Fruit fly (Drosophila melanogaster): Measurements from ENCODE around the gene mRpL24.

DNA sequence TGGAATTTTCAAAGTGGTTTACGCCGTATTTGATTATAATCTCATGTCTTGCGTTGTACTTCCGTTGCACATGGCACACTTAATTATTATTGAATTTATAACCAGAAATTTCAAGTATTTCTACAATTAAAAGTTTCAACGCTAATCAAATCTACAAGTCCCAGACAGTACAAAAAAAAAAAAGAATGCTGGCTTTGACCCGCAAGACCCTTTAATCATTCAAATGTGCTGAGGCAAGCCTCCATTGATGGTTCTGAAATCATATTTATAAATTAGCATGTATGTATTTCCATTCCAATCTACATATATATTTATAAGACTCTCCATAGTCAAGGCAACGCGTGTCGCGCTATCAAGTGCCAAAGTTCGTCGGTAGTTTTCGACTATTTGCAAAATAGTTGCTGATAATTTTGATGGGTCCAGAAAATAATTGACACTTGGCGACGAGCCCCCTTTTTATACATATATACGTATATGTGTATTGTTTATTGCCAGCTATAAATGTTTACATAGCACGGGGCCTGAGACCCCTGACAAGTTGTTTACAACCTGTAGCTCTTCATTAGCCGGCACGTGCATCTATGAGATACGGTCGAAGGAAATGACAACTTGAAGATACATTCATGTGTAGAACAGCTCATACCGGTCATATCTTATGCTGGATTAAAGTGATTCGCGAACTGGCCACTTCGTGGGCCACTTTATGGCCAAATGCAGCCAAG, 48.5 kb downstream of the mRpL24 start:
- TF ChIP-seq Gug (GFP tag; IDR thresholded peaks at IDR 0.05) (no peak), CG11294 (GFP tag; IDR thresholded peaks at IDR 0.05) (no peak), Hr38 (GFP tag; optimal IDR thresholded peaks at IDR 0.05) (no peak), spab (GFP tag; optimal IDR thresholded peaks at IDR 0.05) (no peak), CG16779 (tag; optimal IDR thresholded peaks at IDR 0.05) (no peak), CG8632 (GFP tag; optimal IDR thresholded peaks at IDR 0.05) (no peak), net (GFP tag; optimal IDR thresholded peaks at IDR 0.05) (no peak), Blimp-1 (GFP tag; optimal IDR thresholded peaks at IDR 0.05) (no peak), Sox102F (GFP tag; optimal IDR thresholded peaks at IDR 0.05) (no peak), CG3032 (tag; optimal IDR thresholded peaks at IDR 0.05) (no peak), esn (GFP tag; optimal IDR thresholded peaks at IDR 0.05) (no peak)
